Fruit fly (Drosophila melanogaster): Measurements from ENCODE around the gene chm.
A peak's percentile ranks its signal among the peaks of the same experiment; 100 is the strongest.

Gene chm

DNA sequence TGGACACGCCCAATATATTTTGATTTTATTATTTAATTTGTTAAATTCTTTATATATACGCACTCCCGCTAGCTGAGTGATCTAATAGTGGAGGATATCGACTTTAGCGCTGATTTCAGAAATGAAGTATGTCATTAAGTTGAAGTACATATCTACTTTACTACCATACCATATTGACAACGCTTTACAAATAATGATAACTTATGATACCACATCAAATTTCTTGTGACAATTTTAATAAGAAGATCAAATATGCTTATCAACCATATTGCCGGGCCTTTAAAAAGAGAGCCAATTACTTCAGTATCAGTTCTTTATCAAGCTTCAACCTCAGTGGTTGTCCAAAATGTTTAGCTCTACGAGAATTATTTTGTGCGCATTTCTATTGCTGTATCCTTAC lies 1.6 kb upstream of the chm start, which contains the start of gene CG15818:
TSS of gene CG15818 (plus strand) at position 301 of the 400 bp plus-strand sequence.
- no peak for TF ChIP-seq CG12299 (tag; optimal IDR thresholded peaks at IDR 0.05)
- TF ChIP-seq yki (optimal IDR thresholded peaks at IDR 0.05) = no peak

DNA sequence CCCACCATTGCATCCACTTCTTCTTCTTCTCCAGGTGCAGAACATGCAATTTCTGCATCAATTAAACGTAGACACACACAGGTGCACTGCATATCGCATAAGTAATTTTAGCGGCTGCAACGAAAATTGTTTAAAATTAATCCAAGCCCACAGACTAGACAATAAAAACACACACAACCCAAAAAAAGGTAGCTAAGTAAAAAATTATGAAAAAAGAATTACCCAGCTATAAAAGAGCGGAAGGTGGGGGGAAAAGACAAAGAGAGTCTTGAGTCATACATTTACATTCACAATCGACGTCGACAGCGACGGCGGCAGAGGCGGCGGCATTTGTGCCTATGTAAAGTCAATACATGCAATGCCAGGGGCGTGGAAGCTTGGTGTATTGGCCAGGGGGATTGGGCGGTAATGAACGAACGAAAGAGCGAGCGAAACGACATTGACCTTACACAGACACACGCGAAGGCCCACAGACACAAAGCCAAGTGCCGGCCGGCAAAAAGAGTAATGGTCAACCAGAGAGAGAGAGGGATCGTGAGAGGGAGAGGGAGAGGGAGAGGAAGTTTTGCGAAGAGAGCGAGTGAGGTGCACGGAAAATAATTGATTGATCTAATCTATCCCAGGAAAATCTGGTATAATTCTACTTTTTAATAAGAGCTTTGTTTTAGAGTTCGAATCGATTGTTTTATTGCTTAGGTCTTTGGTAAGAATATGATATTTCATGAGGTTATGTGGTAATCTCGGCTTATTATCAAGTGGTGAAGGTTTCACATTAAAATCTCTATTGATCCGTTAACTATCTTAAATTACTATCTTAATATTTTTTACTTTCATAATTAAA lies 6.2 kb downstream of the chm start:
- TF ChIP-seq jumu (GFP tag; optimal IDR thresholded peaks at IDR 0.05) (no peak), CG10321 (GFP tag; IDR thresholded peaks at IDR 0.05) (no peak), ranshi (GFP tag; IDR thresholded peaks at IDR 0.05) (no peak), CG4424 (GFP tag; optimal IDR thresholded peaks at IDR 0.05) (no peak), CG12071 (GFP tag; optimal IDR thresholded peaks at IDR 0.05) (no peak), yki (optimal IDR thresholded peaks at IDR 0.05) (peak; percentile 61), btn (GFP tag; optimal IDR thresholded peaks at IDR 0.05) (no peak), Nf-YC (tag; optimal IDR thresholded peaks at IDR 0.05) (no peak), chinmo (GFP tag; IDR thresholded peaks at IDR 0.05; ENCODE audit: partially characterized antibody) (peak; percentile 53; the same call in 1 of the 4 replicates), sd (tag; optimal IDR thresholded peaks at IDR 0.05) (peak; percentile 9), Adf1 (GFP tag; IDR thresholded peaks at IDR 0.05) (peak; percentile 88), Hr39 (optimal IDR thresholded peaks at IDR 0.05) (no peak), CG12659 (GFP tag; optimal IDR thresholded peaks at IDR 0.05) (no peak), CG9932 (GFP tag; IDR thresholded peaks at IDR 0.05) (0 out of 2 replicates have a peak, but pooled peaks have one; percentile 18), ind (GFP tag; optimal IDR thresholded peaks at IDR 0.05) (no peak), odd (GFP tag; optimal IDR thresholded peaks at IDR 0.05) (no peak), Sox102F (GFP tag; optimal IDR thresholded peaks at IDR 0.05) (no peak), knrl (GFP tag; IDR thresholded peaks at IDR 0.05; ENCODE audit: partially characterized antibody) (no peak), danr (GFP tag; IDR thresholded peaks at IDR 0.05) (no peak), CG17361 (GFP tag; IDR thresholded peaks at IDR 0.05) (0 out of 3 replicates have a peak, but pooled peaks have one; percentile 27), CG11093 (GFP tag; IDR thresholded peaks at IDR 0.05) (no peak), CG10979 (tag; optimal IDR thresholded peaks at IDR 0.05) (no peak), CG8281 (tag; optimal IDR thresholded peaks at IDR 0.05) (no peak), pb (GFP tag; optimal IDR thresholded peaks at IDR 0.05) (no peak), gem (tag; optimal IDR thresholded peaks at IDR 0.05) (peak; percentile 26), CG15479 (GFP tag; optimal IDR thresholded peaks at IDR 0.05) (peak; percentile 9), CG12391 (tag; optimal IDR thresholded peaks at IDR 0.05) (no peak), Usf (GFP tag; optimal IDR thresholded peaks at IDR 0.05) (no peak), pros (GFP tag; optimal IDR thresholded peaks at IDR 0.05) (peak; percentile 42), otp (GFP tag; IDR thresholded peaks at IDR 0.05) (no peak), CG1832 (GFP tag; optimal IDR thresholded peaks at IDR 0.05) (no peak), Med (GFP tag) (peak; percentile 81), B-H1 (GFP tag; IDR thresholded peaks at IDR 0.05) (no peak), CG17802 (tag; optimal IDR thresholded peaks at IDR 0.05) (no peak), repo (GFP tag; optimal IDR thresholded peaks at IDR 0.05) (no peak), CG34422 (GFP tag; IDR thresholded peaks at IDR 0.05) (peak; percentile 82; the same call in 1 of the 3 replicates), abd-A (tag; optimal IDR thresholded peaks at IDR 0.05) (no peak), emc (GFP tag; optimal IDR thresholded peaks at IDR 0.05) (no peak), cg (GFP tag; optimal IDR thresholded peaks at IDR 0.05) (peak; percentile 74), CG4854 (GFP tag; optimal IDR thresholded peaks at IDR 0.05) (no peak), CG31441 (GFP tag; IDR thresholded peaks at IDR 0.05) (no peak), ftz-f1 (GFP tag; optimal IDR thresholded peaks at IDR 0.05) (peak; percentile 87), E2f1 (GFP tag; IDR thresholded peaks at IDR 0.05) (no peak), CG15073 (GFP tag; optimal IDR thresholded peaks at IDR 0.05) (no peak), Optix (GFP tag; IDR thresholded peaks at IDR 0.05) (no peak), Jarid2 (GFP tag; optimal IDR thresholded peaks at IDR 0.05) (no peak), CG13287 (GFP tag; IDR thresholded peaks at IDR 0.05; ENCODE audit: partially characterized antibody) (peak; percentile 30; the same call in 1 of the 2 replicates)

All from whole organism, embryonic.